Fruit fly (Drosophila melanogaster) Kc167 (cell line): ENCODE data around the gene Uqcc1.

Experiments used
- Myc ChIP-seq: fragments of >200 bp; optimal IDR thresholded peaks from 2 replicates; lab custom pipeline; 2017; ENCODE audit warnings: missing external identifiers
- h ChIP-seq: fragments of >200 bp; optimal IDR thresholded peaks from 3 replicates; lab custom pipeline; 2018; ENCODE audit warnings: missing external identifiers
- insv ChIP-seq: fragments of >200 bp; optimal IDR thresholded peaks from 3 replicates; lab custom pipeline; 2018; ENCODE audit warnings: missing external identifiers
- psq ChIP-seq: fragments of >200 bp; optimal IDR thresholded peaks from 2 replicates; lab custom pipeline; 2017; ENCODE audit warnings: missing external identifiers

dm6 chr3L:6925843-6926242, 32.1 kb downstream of the Uqcc1 start:
- TF ChIP-seq insv (no peak), h (lab: Kevin White, UChicago) (no peak), Myc (lab: Kevin White, UChicago) (no peak), psq (lab: Kevin White, UChicago) (no peak)
